Worm (Caenorhabditis elegans): ENCODE data around the gene M01H9.5.
A peak's percentile ranks its signal among the peaks of the same experiment; 100 is the strongest.

ce11 chrIV:4449843-4450242 is 15.4 kb upstream of the M01H9.5 start:
- TF ChIP-seq pqm-1 (tag; optimal IDR thresholded peaks at IDR 0.05) (peak; percentile 88), unc-39 (tag; optimal IDR thresholded peaks at IDR 0.05) (no peak), ztf-11 (tag; optimal IDR thresholded peaks at IDR 0.05) (no peak), nfya-1 (tag; optimal IDR thresholded peaks at IDR 0.05; ENCODE audit: insufficient read depth) (no peak), unc-62 (GFP tag; optimal IDR thresholded peaks at IDR 0.05) (no peak), mdl-1 (tag; optimal IDR thresholded peaks at IDR 0.05) (no peak), nhr-11 (tag; optimal IDR thresholded peaks at IDR 0.05) (no peak), ama-1 (optimal IDR thresholded peaks at IDR 0.05) (peak; percentile 13), fos-1 (tag; optimal IDR thresholded peaks at IDR 0.05) (no peak), ceh-82 (tag; optimal IDR thresholded peaks at IDR 0.05) (no peak), nhr-12 (tag; optimal IDR thresholded peaks at IDR 0.05) (no peak), fkh-2 (tag; optimal IDR thresholded peaks at IDR 0.05) (no peak), zag-1 (tag; optimal IDR thresholded peaks at IDR 0.05) (no peak), nhr-28 (tag; optimal IDR thresholded peaks at IDR 0.05) (no peak)

All from whole organism, L3 larva.